Worm (Caenorhabditis elegans) whole organism, L1 larva: ENCODE measurements around the gene fis-1.

Experiments used
- F16B12.6 ChIP-seq: fragments of 150-350 bp; optimal IDR thresholded peaks from 2 replicates; lab custom pipeline; 2014; ENCODE audit warnings: missing biosample characterization, missing genetic modification characterization
- ama-1 ChIP-seq: fragments of 150-350 bp; optimal IDR thresholded peaks from 2 replicates; lab custom pipeline; 2014
- ceh-63 ChIP-seq: fragments of 200-800 bp; sonication (Bioruptor generic); optimal IDR thresholded peaks from 2 replicates; lab custom pipeline; 2018; ENCODE audit warnings: mild to moderate bottlenecking, missing genetic modification characterization, missing compliant biosample characterization
- ceh-82 ChIP-seq, 3 experiments: fragments of 150-350 bp in 1 of 3; sonication (generic microtip) in 2 of 3; optimal IDR thresholded peaks; 2 replicates each; lab custom pipeline; 2014 to 2017; ENCODE audit warnings: missing biosample characterization in 3 of 3, missing genetic modification characterization in 3 of 3
- ceh-88 ChIP-seq: fragments of 200-800 bp; sonication (Bioruptor generic); IDR thresholded peaks from 2 replicates; pipeline ENCODE4 v1.3.6; 2022; ENCODE audit warnings: missing genetic modification characterization, missing compliant biosample characterization
- ceh-90 ChIP-seq: sonication (generic microtip); optimal IDR thresholded peaks from 2 replicates; lab custom pipeline; 2016; ENCODE audit warnings: missing genetic modification characterization, missing compliant biosample characterization
- dsc-1 ChIP-seq: sonication (generic microtip); optimal IDR thresholded peaks from 2 replicates; lab custom pipeline; 2016; ENCODE audit warnings: mild to moderate bottlenecking, missing genetic modification characterization, missing compliant biosample characterization
- efl-1 ChIP-seq, 4 experiments: fragments of 150-350 bp; optimal IDR thresholded peaks in 3 of 4; peaks in 1 of 4; 1 replicate in 1 of 4; 2 replicates in 3 of 4; lab custom pipeline; 2014; ENCODE audit warnings: missing biosample characterization in 2 of 4, missing genetic modification characterization in 2 of 4, missing genetic modification reagents in 2 of 4
- efl-3 ChIP-seq: fragments of 200-800 bp; sonication (Bioruptor generic); optimal IDR thresholded peaks from 2 replicates; lab custom pipeline; 2018; ENCODE audit warnings: mild to moderate bottlenecking, missing genetic modification characterization, missing compliant biosample characterization
- egl-13 ChIP-seq: sonication (generic microtip); optimal IDR thresholded peaks from 2 replicates; lab custom pipeline; 2016; ENCODE audit warnings: missing genotype, missing genetic modification reagents, missing genetic modification characterization, missing compliant biosample characterization
- elt-2 ChIP-seq: sonication (generic microtip); optimal IDR thresholded peaks from 2 replicates; lab custom pipeline; 2016; ENCODE audit warnings: missing genetic modification characterization, mild to moderate bottlenecking, inconsistent platforms, missing compliant biosample characterization, missing genetic modification reagents
- elt-3 ChIP-seq, 6 experiments: fragments of 150-350 bp in 1 of 6; sonication (generic microtip); optimal IDR thresholded peaks; 2 replicates each; lab custom pipeline; 2017 to 2018; ENCODE audit warnings: missing biosample characterization in 6 of 6, missing genetic modification characterization in 6 of 6, inconsistent platforms in 1 of 6
- fkh-10 ChIP-seq: sonication (generic microtip); optimal IDR thresholded peaks from 2 replicates; lab custom pipeline; 2017; ENCODE audit warnings: missing biosample characterization, missing genetic modification reagents, missing genetic modification characterization
- fos-1 ChIP-seq: fragments of 150-350 bp; optimal IDR thresholded peaks from 2 replicates; lab custom pipeline; 2014; ENCODE audit warnings: missing biosample characterization, missing genetic modification characterization
- grh-1 ChIP-seq: fragments of 200-800 bp; sonication (Bioruptor generic); IDR thresholded peaks from 2 replicates; pipeline ENCODE4 v1.3.6; 2022; ENCODE audit warnings: missing genetic modification reagents, missing genetic modification characterization, missing compliant biosample characterization
- hlh-17 ChIP-seq: fragments of 200-800 bp; sonication (Bioruptor generic); optimal IDR thresholded peaks from 2 replicates; lab custom pipeline; 2018; ENCODE audit warnings: missing genetic modification characterization, mild to moderate bottlenecking, missing compliant biosample characterization, moderate library complexity, borderline replicate concordance
- irx-1 ChIP-seq: sonication (generic microtip); optimal IDR thresholded peaks from 2 replicates; lab custom pipeline; 2016; ENCODE audit warnings: missing genetic modification characterization, missing compliant biosample characterization
- isw-1 ChIP-seq: fragments of 200-800 bp; sonication (Bioruptor generic); IDR thresholded peaks from 2 replicates; pipeline ENCODE4 v1.3.6; 2022; ENCODE audit warnings: missing genetic modification characterization, missing compliant biosample characterization
- jun-1 ChIP-seq: fragments of 150-350 bp; optimal IDR thresholded peaks from 2 replicates; lab custom pipeline; 2014; ENCODE audit warnings: missing biosample characterization, missing genetic modification reagents, missing genetic modification characterization
- lin-13 ChIP-seq: fragments of 150-350 bp; optimal IDR thresholded peaks from 2 replicates; lab custom pipeline; 2014; ENCODE audit warnings: missing biosample characterization, missing genetic modification reagents, missing genetic modification characterization
- lin-14 ChIP-seq: fragments of 200-800 bp; sonication (Bioruptor generic); optimal IDR thresholded peaks from 2 replicates; lab custom pipeline; 2018; ENCODE audit warnings: mild to moderate bottlenecking, missing genetic modification characterization, moderate library complexity, missing compliant biosample characterization
- lin-15B ChIP-seq: fragments of 150-350 bp; sonication (generic microtip); optimal IDR thresholded peaks from 3 replicates; lab custom pipeline; 2014; ENCODE audit warnings: missing biosample characterization, missing genetic modification characterization
- lin-39 ChIP-seq: fragments of 150-350 bp; optimal IDR thresholded peaks from 2 replicates; lab custom pipeline; 2014; ENCODE audit warnings: missing biosample characterization, missing genetic modification reagents, missing genetic modification characterization
- lir-3 ChIP-seq: sonication (generic microtip); optimal IDR thresholded peaks from 2 replicates; lab custom pipeline; 2016; ENCODE audit warnings: mild to moderate bottlenecking, missing genetic modification characterization, moderate library complexity, missing compliant biosample characterization; ENCODE audit not compliant: poor library complexity
- lsy-2 ChIP-seq, 2 experiments: fragments of 150-350 bp; optimal IDR thresholded peaks; 2 replicates each; lab custom pipeline; 2014; ENCODE audit warnings: missing biosample characterization in 2 of 2, missing genetic modification characterization in 2 of 2
- mab-9 ChIP-seq: fragments of 200-800 bp; sonication (Bioruptor generic); IDR thresholded peaks from 2 replicates; pipeline ENCODE4 v1.3.6; 2022; ENCODE audit warnings: missing genetic modification reagents, missing genetic modification characterization, missing compliant biosample characterization
- mef-2 ChIP-seq: fragments of 150-350 bp; optimal IDR thresholded peaks from 2 replicates; lab custom pipeline; 2014; ENCODE audit warnings: missing biosample characterization, missing genetic modification characterization
- mep-1 ChIP-seq: fragments of 150-350 bp; optimal IDR thresholded peaks from 2 replicates; lab custom pipeline; 2014; ENCODE audit warnings: missing biosample characterization, missing genetic modification characterization
- nhr-11 ChIP-seq: fragments of 150-350 bp; optimal IDR thresholded peaks from 2 replicates; lab custom pipeline; 2014; ENCODE audit warnings: missing biosample characterization, missing genetic modification characterization
- nhr-19 ChIP-seq: fragments of 200-800 bp; sonication (Bioruptor generic); conservative IDR thresholded peaks from 2 replicates; pipeline ENCODE4 v1.3.6; 2022; ENCODE audit warnings: missing genetic modification characterization, missing compliant biosample characterization
- nhr-20 ChIP-seq: sonication (generic microtip); optimal IDR thresholded peaks from 2 replicates; lab custom pipeline; 2016; ENCODE audit warnings: mild to moderate bottlenecking, missing genetic modification characterization, missing compliant biosample characterization
- nhr-237 ChIP-seq: fragments of 150-350 bp; optimal IDR thresholded peaks from 2 replicates; lab custom pipeline; 2014; ENCODE audit warnings: missing biosample characterization, missing genetic modification characterization
- nhr-47 ChIP-seq: sonication (generic microtip); optimal IDR thresholded peaks from 2 replicates; lab custom pipeline; 2016; ENCODE audit warnings: mild to moderate bottlenecking, missing genetic modification characterization, moderate library complexity, missing compliant biosample characterization
- nhr-71 ChIP-seq: sonication (generic microtip); optimal IDR thresholded peaks from 2 replicates; lab custom pipeline; 2016; ENCODE audit warnings: mild to moderate bottlenecking, missing genetic modification characterization, moderate library complexity, missing compliant biosample characterization
- nhr-76 ChIP-seq: sonication (generic microtip); optimal IDR thresholded peaks from 2 replicates; lab custom pipeline; 2017; ENCODE audit warnings: missing biosample characterization, missing genetic modification characterization
- nhr-84 ChIP-seq: sonication (generic microtip); optimal IDR thresholded peaks from 2 replicates; lab custom pipeline; 2017; ENCODE audit warnings: missing biosample characterization, missing genetic modification characterization
- nhr-85 ChIP-seq: sonication (generic microtip); peaks from one replicate; lab custom pipeline; 2016; ENCODE audit warnings: missing genetic modification characterization, inconsistent platforms, missing compliant biosample characterization
- nhr-90 ChIP-seq: sonication (generic microtip); optimal IDR thresholded peaks from 2 replicates; lab custom pipeline; 2016; ENCODE audit warnings: mild to moderate bottlenecking, missing genetic modification characterization, missing compliant biosample characterization; ENCODE audit not compliant: poor library complexity
- pag-3 ChIP-seq: sonication (generic microtip); optimal IDR thresholded peaks from 2 replicates; lab custom pipeline; 2017; ENCODE audit warnings: missing genetic modification characterization, mild to moderate bottlenecking, missing compliant biosample characterization, antibody characterized with exemption, borderline replicate concordance; ENCODE audit not compliant: insufficient read depth
- pax-3 ChIP-seq: fragments of 200-800 bp; sonication (Bioruptor generic); optimal IDR thresholded peaks from 2 replicates; lab custom pipeline; 2018; ENCODE audit warnings: mild to moderate bottlenecking, missing genetic modification characterization, moderate library complexity, missing compliant biosample characterization
- rnt-1 ChIP-seq: sonication (generic microtip); optimal IDR thresholded peaks from 2 replicates; lab custom pipeline; 2016; ENCODE audit warnings: mild to moderate bottlenecking, missing genetic modification characterization, moderate library complexity, missing compliant biosample characterization
- skn-1 ChIP-seq: fragments of 150-350 bp; optimal IDR thresholded peaks from 2 replicates; lab custom pipeline; 2014; ENCODE audit warnings: missing biosample characterization, missing genetic modification characterization
- snu-23 ChIP-seq: sonication (generic microtip); optimal IDR thresholded peaks from 2 replicates; lab custom pipeline; 2016; ENCODE audit warnings: missing genetic modification characterization, missing compliant biosample characterization
- sox-4 ChIP-seq: sonication (generic microtip); optimal IDR thresholded peaks from 2 replicates; lab custom pipeline; 2016; ENCODE audit warnings: missing genetic modification characterization, missing compliant biosample characterization
- sup-37 ChIP-seq: fragments of 200-800 bp; sonication (Bioruptor generic); optimal IDR thresholded peaks from 2 replicates; lab custom pipeline; 2018; ENCODE audit warnings: mild to moderate bottlenecking, missing genetic modification characterization, missing compliant biosample characterization
- swsn-7 ChIP-seq: sonication (generic microtip); optimal IDR thresholded peaks from 2 replicates; lab custom pipeline; 2016; ENCODE audit warnings: missing genetic modification characterization, missing compliant biosample characterization
- tlp-1 ChIP-seq: fragments of 150-350 bp; optimal IDR thresholded peaks from 2 replicates; lab custom pipeline; 2014; ENCODE audit warnings: missing biosample characterization, missing genetic modification characterization
- unc-130 ChIP-seq: fragments of 150-350 bp; optimal IDR thresholded peaks from 2 replicates; lab custom pipeline; 2017; ENCODE audit warnings: missing biosample characterization, missing genetic modification characterization, inconsistent platforms
- unc-30 ChIP-seq: sonication (generic microtip); optimal IDR thresholded peaks from 2 replicates; lab custom pipeline; 2017; ENCODE audit warnings: missing biosample characterization, missing genetic modification characterization
- unc-86 ChIP-seq: sonication (generic microtip); optimal IDR thresholded peaks from 2 replicates; lab custom pipeline; 2016; ENCODE audit warnings: missing genetic modification characterization, missing compliant biosample characterization
- vab-15 ChIP-seq: sonication (generic microtip); optimal IDR thresholded peaks from 2 replicates; lab custom pipeline; 2017; ENCODE audit warnings: missing genotype, mild to moderate bottlenecking, missing genetic modification characterization, missing compliant biosample characterization
- xbp-1 ChIP-seq: sonication (generic microtip); optimal IDR thresholded peaks from 2 replicates; lab custom pipeline; 2016; ENCODE audit warnings: missing genetic modification characterization, missing compliant biosample characterization
- ztf-4 ChIP-seq: fragments of 150-350 bp; optimal IDR thresholded peaks from 2 replicates; lab custom pipeline; 2014; ENCODE audit warnings: missing biosample characterization, missing genetic modification characterization

The fis-1 gene

DNA sequence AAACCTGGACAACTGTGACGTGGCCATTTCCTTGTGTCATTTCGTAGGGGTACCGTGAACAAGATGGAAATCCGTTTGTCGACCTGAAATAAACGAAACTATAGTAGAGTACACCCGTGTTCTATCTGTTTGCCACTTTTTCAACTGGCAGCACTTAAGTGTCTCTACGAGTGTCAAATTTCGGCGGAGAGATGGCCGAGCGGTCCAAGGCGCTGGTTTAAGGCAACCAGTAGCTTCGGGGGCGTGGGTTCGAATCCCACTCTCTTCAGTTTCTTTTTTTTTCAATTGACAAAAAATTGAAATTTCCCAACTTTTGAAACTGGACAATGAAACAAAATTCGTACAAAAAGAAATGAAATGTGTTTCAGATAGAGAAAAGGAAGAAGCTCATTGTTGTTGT is 33.4 kb upstream of the fis-1 start:
- TF ChIP-seq unc-86 (tag; lab: Kevin White, UChicago) (no peak), fos-1 (tag; lab: Kevin White, UChicago) (no peak), sox-4 (tag; lab: Kevin White, UChicago) (no peak), lin-14 (GFP tag; lab: Kevin White, UChicago) (peak; percentile 46), nhr-85 (tag; lab: Kevin White, UChicago) (no peak), lin-15B (no peak), lsy-2 (tag; optimal IDR thresholded peaks at IDR 0.05; lab: Kevin White, UChicago) (peak; percentile 18 to 50), rnt-1 (tag; lab: Kevin White, UChicago) (peak; percentile 48), snu-23 (peak; percentile 62), nhr-76 (tag; lab: Kevin White, UChicago) (no peak), mab-9 (no peak), jun-1 (tag; lab: Kevin White, UChicago) (no peak), unc-30 (tag; lab: Kevin White, UChicago) (no peak), pax-3 (no peak), nhr-237 (no peak), tlp-1 (tag; lab: Kevin White, UChicago) (no peak), ceh-90 (tag; lab: Kevin White, UChicago) (no peak), grh-1 (GFP tag; lab: Robert Waterston, UW) (0 out of 2 replicates have a peak, but pooled peaks have one; percentile 9), nhr-20 (peak; percentile 85), mef-2 (tag; lab: Kevin White, UChicago) (no peak), fkh-10 (GFP tag; lab: Kevin White, UChicago) (no peak), ceh-63 (GFP tag; lab: Kevin White, UChicago) (no peak), lir-3 (tag; lab: Kevin White, UChicago) (peak; percentile 25), ama-1 (lab: Kevin White, UChicago) (no peak), pag-3 (tag; lab: Kevin White, UChicago) (no peak), elt-2 (tag; lab: Kevin White, UChicago) (no peak), xbp-1 (tag; lab: Kevin White, UChicago) (peak; percentile 26), nhr-71 (tag; lab: Kevin White, UChicago) (peak; percentile 56), hlh-17 (GFP tag; lab: Kevin White, UChicago) (no peak), lin-13 (GFP tag; lab: Kevin White, UChicago) (no peak), mep-1 (tag; lab: Kevin White, UChicago) (peak; percentile 1), isw-1 (GFP tag; lab: Robert Waterston, UW) (no peak), ceh-82 (tag; optimal IDR thresholded peaks at IDR 0.05; lab: Kevin White, UChicago) (peak in 1 of 3 experiments; percentile 12), nhr-84 (no peak), egl-13 (no peak), nhr-11 (tag; lab: Kevin White, UChicago) (no peak), ceh-88 (GFP tag; lab: Robert Waterston, UW) (no peak), elt-3 (tag; optimal IDR thresholded peaks at IDR 0.05; lab: Kevin White, UChicago) (peak in 2 of 6 experiments; percentile 9 to 17), nhr-47 (tag; lab: Kevin White, UChicago) (peak; percentile 52), lin-39 (no peak), vab-15 (no peak), sup-37 (GFP tag; lab: Kevin White, UChicago) (no peak), skn-1 (peak; percentile 7), efl-3 (no peak), dsc-1 (tag; lab: Kevin White, UChicago) (peak; percentile 55), ztf-4 (tag; lab: Kevin White, UChicago) (no peak), nhr-19 (peak; percentile 64), F16B12.6 (tag; lab: Kevin White, UChicago) (no peak), efl-1 (optimal IDR thresholded peaks at IDR 0.05; lab: Kevin White, UChicago) (peak in 1 of 2 experiments; percentile 31), efl-1 (GFP tag; optimal IDR thresholded peaks at IDR 0.05 in 1 of 2; lab: Kevin White, UChicago) (peak; percentile 17 to 89), unc-130 (tag; lab: Kevin White, UChicago) (no peak), swsn-7 (tag; lab: Kevin White, UChicago) (peak; percentile 32), irx-1 (tag; lab: Kevin White, UChicago) (peak; percentile 32), nhr-90 (tag; lab: Kevin White, UChicago) (peak; percentile 3)
